Fruit fly (Drosophila melanogaster) whole organism, embryonic: Measurements from ENCODE around the gene janA.

Experiments
- Blimp-1 ChIP-seq: fragments of 200-800 bp; sonication (Bioruptor generic); optimal IDR thresholded peaks from 3 replicates; lab custom pipeline; 2018; ENCODE audit warnings: missing biosample characterization, missing genetic modification characterization, mild to moderate bottlenecking, moderate library complexity, missing genetic modification reagents
- CG10321 ChIP-seq: fragments of 200-800 bp; sonication (Bioruptor generic); IDR thresholded peaks from 2 replicates; pipeline ENCODE4 v1.3.6; 2022; ENCODE audit warnings: missing biosample characterization, missing genetic modification characterization
- CG12104 ChIP-seq: fragments of 200-800 bp; sonication (Bioruptor generic); optimal IDR thresholded peaks from 3 replicates; lab custom pipeline; 2016; ENCODE audit warnings: missing biosample characterization, missing genetic modification characterization
- CG12236 ChIP-seq: fragments of 200-800 bp; sonication (Bioruptor generic); optimal IDR thresholded peaks from 2 replicates; lab custom pipeline; 2016; ENCODE audit warnings: missing biosample characterization, missing genetic modification characterization
- CG1233 ChIP-seq: fragments of 200-800 bp; sonication (Bioruptor generic); optimal IDR thresholded peaks from 4 replicates; lab custom pipeline; 2018; ENCODE audit warnings: missing biosample characterization, mild to moderate bottlenecking, missing genetic modification characterization
- CG12769 ChIP-seq: fragments of 200-800 bp; sonication (Bioruptor generic); optimal IDR thresholded peaks from 2 replicates; lab custom pipeline; 2019; ENCODE audit warnings: missing biosample characterization, mild to moderate bottlenecking, missing genetic modification characterization, moderate library complexity
- CG13287 ChIP-seq: fragments of 200-800 bp; sonication (Bioruptor generic); IDR thresholded peaks from 2 replicates; pipeline ENCODE4 v1.3.6; 2022; ENCODE audit warnings: missing biosample characterization, missing genetic modification characterization; ENCODE audit not compliant: partially characterized antibody
- CG14014 ChIP-seq: fragments of 200-800 bp; sonication (Bioruptor generic); IDR thresholded peaks from 2 replicates; pipeline ENCODE4 v1.3.6; 2022; ENCODE audit warnings: missing biosample characterization, missing genetic modification characterization
- CG14667 ChIP-seq: fragments of 200-800 bp; sonication (Bioruptor generic); IDR thresholded peaks from 2 replicates; pipeline ENCODE4 v1.3.6; 2022; ENCODE audit warnings: missing biosample characterization, missing genetic modification characterization
- CG15514 ChIP-seq: fragments of 200-800 bp; sonication (Bioruptor generic); optimal IDR thresholded peaks from 3 replicates; lab custom pipeline; 2017; ENCODE audit warnings: missing biosample characterization, missing genetic modification characterization, mild to moderate bottlenecking, moderate library complexity, missing genetic modification reagents
- CG16815 ChIP-seq: fragments of 200-800 bp; sonication (Bioruptor generic); optimal IDR thresholded peaks from 3 replicates; lab custom pipeline; 2017; ENCODE audit warnings: missing biosample characterization, mild to moderate bottlenecking, missing genetic modification characterization
- CG2120 ChIP-seq: fragments of 200-800 bp; sonication (Bioruptor generic); optimal IDR thresholded peaks from 3 replicates; lab custom pipeline; 2016; ENCODE audit warnings: missing biosample characterization, missing genetic modification characterization
- CG4707 ChIP-seq: fragments of 200-800 bp; sonication (Bioruptor generic); optimal IDR thresholded peaks from 2 replicates; lab custom pipeline; 2018; ENCODE audit warnings: missing biosample characterization, mild to moderate bottlenecking, missing genetic modification characterization, moderate library complexity
- HHEX ChIP-seq: fragments of 200-800 bp; sonication (Bioruptor generic); optimal IDR thresholded peaks from 3 replicates; lab custom pipeline; 2017; ENCODE audit warnings: missing biosample characterization, mild to moderate bottlenecking, missing genetic modification characterization, missing genetic modification reagents
- Hmr ChIP-seq: fragments of 200-800 bp; sonication (Bioruptor generic); optimal IDR thresholded peaks from 3 replicates; lab custom pipeline; 2017; ENCODE audit warnings: mild to moderate bottlenecking, missing biosample characterization, missing genetic modification reagents, missing genetic modification characterization
- Hmx ChIP-seq: fragments of 200-800 bp; sonication (Bioruptor generic); optimal IDR thresholded peaks from 2 replicates; lab custom pipeline; 2016; ENCODE audit warnings: missing biosample characterization, missing genetic modification characterization
- MESR4 ChIP-seq: fragments of 200-800 bp; sonication (Bioruptor generic); optimal IDR thresholded peaks from 2 replicates; lab custom pipeline; 2018; ENCODE audit warnings: missing biosample characterization, mild to moderate bottlenecking, missing genetic modification characterization, moderate library complexity
- Med ChIP-seq: fragments of 200-800 bp; sonication (Bioruptor generic); peaks from one replicate; lab custom pipeline; 2016; ENCODE audit warnings: missing biosample characterization, missing genetic modification characterization, mild to moderate bottlenecking, inconsistent platforms, moderate library complexity
- NK7.1 ChIP-seq: fragments of 200-800 bp; sonication (Bioruptor generic); optimal IDR thresholded peaks from 3 replicates; lab custom pipeline; 2016; ENCODE audit warnings: missing biosample characterization, missing genetic modification characterization
- Neu2 ChIP-seq: fragments of 200-800 bp; sonication (Bioruptor generic); optimal IDR thresholded peaks from 3 replicates; lab custom pipeline; 2016; ENCODE audit warnings: missing biosample characterization, missing genetic modification characterization, borderline replicate concordance
- Opbp ChIP-seq: fragments of 200-800 bp; sonication (Bioruptor generic); IDR thresholded peaks from 3 replicates; pipeline ENCODE4 v1.3.6; 2022; ENCODE audit warnings: missing biosample characterization, missing genetic modification characterization; ENCODE audit not compliant: partially characterized antibody
- Trl ChIP-seq, 3 experiments: fragments of >200 bp in 2 of 3; fragments of 200-800 bp in 1 of 3; sonication (Bioruptor generic) in 1 of 3; optimal IDR thresholded peaks; 2 replicates in 1 of 3; 3 replicates in 2 of 3; lab custom pipeline; 2016 to 2017; ENCODE audit warnings: missing biosample characterization in 1 of 3, missing genetic modification characterization in 1 of 3
- Xbp1 ChIP-seq: fragments of 200-800 bp; sonication (Bioruptor generic); optimal IDR thresholded peaks from 3 replicates; lab custom pipeline; 2016; ENCODE audit warnings: missing biosample characterization, mild to moderate bottlenecking, missing genetic modification characterization
- ab ChIP-seq: fragments of 200-800 bp; sonication (Bioruptor generic); optimal IDR thresholded peaks from 2 replicates; lab custom pipeline; 2016; ENCODE audit warnings: missing biosample characterization, missing genetic modification characterization
- abd-A ChIP-seq: fragments of 200-800 bp; sonication (Bioruptor generic); optimal IDR thresholded peaks from 3 replicates; lab custom pipeline; 2019; ENCODE audit warnings: missing biosample characterization, mild to moderate bottlenecking, missing genetic modification characterization, moderate library complexity
- amos ChIP-seq: fragments of 200-800 bp; sonication (Bioruptor generic); IDR thresholded peaks from 2 replicates; pipeline ENCODE4 v1.3.6; 2022; ENCODE audit warnings: missing biosample characterization, missing genetic modification characterization; ENCODE audit not compliant: partially characterized antibody
- bab2 ChIP-seq: fragments of 200-800 bp; sonication (Bioruptor generic); optimal IDR thresholded peaks from 2 replicates; lab custom pipeline; 2016; ENCODE audit warnings: missing biosample characterization, missing genetic modification characterization
- cad ChIP-seq: fragments of >200 bp; optimal IDR thresholded peaks from 2 replicates; lab custom pipeline; 2017; ENCODE audit warnings: missing biosample characterization, missing genetic modification characterization
- cato ChIP-seq: fragments of 200-800 bp; sonication (Bioruptor generic); optimal IDR thresholded peaks from 2 replicates; lab custom pipeline; 2016; ENCODE audit warnings: missing biosample characterization, missing genetic modification characterization, borderline replicate concordance
- chinmo ChIP-seq: fragments of 200-800 bp; sonication (Bioruptor generic); IDR thresholded peaks from 4 replicates; pipeline ENCODE4 v1.3.6; 2022; ENCODE audit warnings: missing biosample characterization, missing genetic modification characterization; ENCODE audit not compliant: partially characterized antibody
- dan ChIP-seq: fragments of 200-800 bp; sonication (Bioruptor generic); IDR thresholded peaks from 2 replicates; pipeline ENCODE4 v1.3.6; 2022; ENCODE audit warnings: missing biosample characterization, missing genetic modification characterization
- disco-r ChIP-seq: fragments of 200-800 bp; sonication (Bioruptor generic); optimal IDR thresholded peaks from 2 replicates; lab custom pipeline; 2016; ENCODE audit warnings: missing biosample characterization, missing genetic modification characterization
- emc ChIP-seq: fragments of 200-800 bp; sonication (Bioruptor generic); optimal IDR thresholded peaks from 2 replicates; lab custom pipeline; 2016; ENCODE audit warnings: missing biosample characterization, missing genetic modification characterization
- gfzf ChIP-seq: fragments of 200-800 bp; sonication (Bioruptor generic); optimal IDR thresholded peaks from 2 replicates; lab custom pipeline; 2016; ENCODE audit warnings: missing biosample characterization, mild to moderate bottlenecking, missing genetic modification characterization, moderate library complexity
- grn ChIP-seq: fragments of 200-800 bp; sonication (Bioruptor generic); optimal IDR thresholded peaks from 3 replicates; lab custom pipeline; 2017; ENCODE audit warnings: missing biosample characterization, missing genetic modification characterization
- gro ChIP-seq: fragments of 200-800 bp; sonication (Bioruptor generic); optimal IDR thresholded peaks from 2 replicates; lab custom pipeline; 2016; ENCODE audit warnings: missing biosample characterization, missing genetic modification characterization
- ham ChIP-seq: fragments of 200-800 bp; sonication (Bioruptor generic); IDR thresholded peaks from 2 replicates; pipeline ENCODE4 v1.3.6; 2022; ENCODE audit warnings: missing biosample characterization, missing genetic modification characterization
- her ChIP-seq: fragments of 200-800 bp; sonication (Bioruptor generic); optimal IDR thresholded peaks from 2 replicates; lab custom pipeline; 2016; ENCODE audit warnings: missing biosample characterization, missing genetic modification characterization
- lilli ChIP-seq: fragments of 200-800 bp; sonication (Bioruptor generic); optimal IDR thresholded peaks from 3 replicates; lab custom pipeline; 2016; ENCODE audit warnings: missing biosample characterization, missing genetic modification characterization
- mld ChIP-seq: fragments of 200-800 bp; sonication (Bioruptor generic); IDR thresholded peaks from 3 replicates; pipeline ENCODE4 v1.3.6; 2022; ENCODE audit warnings: missing biosample characterization, missing genetic modification characterization; ENCODE audit not compliant: partially characterized antibody
- sens-2 ChIP-seq: fragments of 200-800 bp; sonication (Bioruptor generic); IDR thresholded peaks from 2 replicates; pipeline ENCODE4 v1.3.6; 2022; ENCODE audit warnings: missing biosample characterization, missing genetic modification characterization
- shn ChIP-seq: fragments of 200-800 bp; sonication (Bioruptor generic); optimal IDR thresholded peaks from 3 replicates; lab custom pipeline; 2016; ENCODE audit warnings: missing biosample characterization, missing genetic modification characterization
- slbo ChIP-seq: fragments of 200-800 bp; sonication (Bioruptor generic); IDR thresholded peaks from 2 replicates; pipeline ENCODE4 v1.3.6; 2022; ENCODE audit warnings: missing biosample characterization, missing genetic modification characterization
- tgo ChIP-seq: fragments of 200-800 bp; sonication (Bioruptor generic); IDR thresholded peaks from 3 replicates; pipeline ENCODE4 v1.3.6; 2022; ENCODE audit warnings: missing biosample characterization, missing genetic modification characterization
- tin ChIP-seq: fragments of 200-800 bp; sonication (Bioruptor generic); optimal IDR thresholded peaks from 3 replicates; lab custom pipeline; 2016; ENCODE audit warnings: missing biosample characterization, missing genetic modification characterization
- unpg ChIP-seq: fragments of 200-800 bp; sonication (Bioruptor generic); optimal IDR thresholded peaks from 3 replicates; lab custom pipeline; 2018; ENCODE audit warnings: missing biosample characterization, mild to moderate bottlenecking, missing genetic modification characterization, moderate library complexity
- vfl ChIP-seq: fragments of 200-800 bp; sonication (Bioruptor generic); optimal IDR thresholded peaks from 2 replicates; lab custom pipeline; 2016; ENCODE audit warnings: missing biosample characterization, missing genetic modification characterization
- wdn ChIP-seq: fragments of 200-800 bp; sonication (Bioruptor generic); IDR thresholded peaks from 2 replicates; pipeline ENCODE4 v1.3.6; 2022; ENCODE audit warnings: missing biosample characterization, missing genetic modification characterization
- wek ChIP-seq: fragments of 200-800 bp; sonication (Bioruptor generic); optimal IDR thresholded peaks from 3 replicates; lab custom pipeline; 2018; ENCODE audit warnings: missing biosample characterization, mild to moderate bottlenecking, missing genetic modification characterization, moderate library complexity

Gene janA

dm6 chr3R:30056592-30057135, 17.3 kb upstream of the janA start, which contains the start of the genes CG7950 and Rpp14a (continued):
- TF ChIP-seq shn (GFP tag; lab: Kevin White, UChicago): peak; percentile 88
- no peak for TF ChIP-seq Opbp (GFP tag; lab: Robert Waterston, UW)
- TF ChIP-seq CG13287: peak; percentile 26; the same call in 1 of the 2 replicates
- TF ChIP-seq slbo: peak; percentile 91
- TF ChIP-seq CG12104: no peak
- TF ChIP-seq disco-r: peak; percentile 15
- TF ChIP-seq abd-A: peak; percentile 46
- TF ChIP-seq Blimp-1 (GFP tag; lab: Kevin White, UChicago): peak; percentile 65
- TF ChIP-seq cato (GFP tag; lab: Kevin White, UChicago): peak; percentile 58
- 0 out of 2 replicates have a peak, but pooled peaks have one; percentile 41 for TF ChIP-seq CG10321
- peak; percentile 82 for TF ChIP-seq CG12769 (tag; lab: Kevin White, UChicago)
- TF ChIP-seq Hmx (GFP tag; lab: Kevin White, UChicago): peak; percentile 67
- peak; percentile 57 for TF ChIP-seq Neu2 (GFP tag; lab: Kevin White, UChicago)
- TF ChIP-seq dan (GFP tag; lab: Robert Waterston, UW): no peak
- peak; percentile 63 for TF ChIP-seq MESR4 (GFP tag; lab: Kevin White, UChicago)
- TF ChIP-seq chinmo: no peak
- TF ChIP-seq vfl: peak; percentile 81
- TF ChIP-seq wek (GFP tag; lab: Kevin White, UChicago): no peak
- TF ChIP-seq NK7.1: peak; percentile 49
- TF ChIP-seq gfzf (GFP tag; lab: Kevin White, UChicago): no peak
- peak; percentile 88 for TF ChIP-seq Xbp1 (GFP tag; lab: Kevin White, UChicago)
- peak; percentile 42 for TF ChIP-seq HHEX (GFP tag; lab: Kevin White, UChicago)
- peak; percentile 82 for TF ChIP-seq bab2 (GFP tag; lab: Kevin White, UChicago)
- no peak for TF ChIP-seq ham
- peak; percentile 84 for TF ChIP-seq unpg (GFP tag; lab: Kevin White, UChicago)
- TF ChIP-seq sens-2 (GFP tag; lab: Robert Waterston, UW): peak; percentile 72
- peak; percentile 5 for TF ChIP-seq CG4707
- no peak for TF ChIP-seq emc (GFP tag; lab: Kevin White, UChicago)
- peak; percentile 44 for TF ChIP-seq CG14667 (GFP tag; lab: Robert Waterston, UW)
- TF ChIP-seq tin (GFP tag; lab: Kevin White, UChicago): peak; percentile 77
- TF ChIP-seq Hmr (GFP tag; lab: Kevin White, UChicago): peak; percentile 79
- TF ChIP-seq cad (GFP tag; lab: Kevin White, UChicago): no peak
- TF ChIP-seq mld: no peak
- no peak for TF ChIP-seq grn
- no peak for TF ChIP-seq ab
- TF ChIP-seq CG12236: peak; percentile 44
- peak; percentile 78 for TF ChIP-seq tgo
- peak; percentile 63 for TF ChIP-seq CG1233 (GFP tag; lab: Kevin White, UChicago)
- TF ChIP-seq lilli: peak; percentile 92
- peak; percentile 64 for TF ChIP-seq her (GFP tag; lab: Kevin White, UChicago)
- TF ChIP-seq CG2120: peak; percentile 94
- no peak for TF ChIP-seq amos
- TF ChIP-seq wdn (GFP tag; lab: Robert Waterston, UW): peak; percentile 66
- peak; percentile 44 for TF ChIP-seq CG16815 (GFP tag; lab: Kevin White, UChicago)
- no peak for TF ChIP-seq Trl (optimal IDR thresholded peaks at IDR 0.05; lab: Kevin White, UChicago)
- peak; percentile 84 for TF ChIP-seq Trl (GFP tag; optimal IDR thresholded peaks at IDR 0.05; lab: Kevin White, UChicago)
- peak; percentile 92 for TF ChIP-seq CG15514 (GFP tag; lab: Kevin White, UChicago)
- TF ChIP-seq CG14014 (GFP tag; lab: Robert Waterston, UW): peak; percentile 80
- TF ChIP-seq Med: peak; percentile 97
- peak; percentile 82 for TF ChIP-seq gro (GFP tag; lab: Kevin White, UChicago)
